Fruit fly (Drosophila melanogaster): ENCODE measurements around the gene PGRP-SB1.

DNA sequence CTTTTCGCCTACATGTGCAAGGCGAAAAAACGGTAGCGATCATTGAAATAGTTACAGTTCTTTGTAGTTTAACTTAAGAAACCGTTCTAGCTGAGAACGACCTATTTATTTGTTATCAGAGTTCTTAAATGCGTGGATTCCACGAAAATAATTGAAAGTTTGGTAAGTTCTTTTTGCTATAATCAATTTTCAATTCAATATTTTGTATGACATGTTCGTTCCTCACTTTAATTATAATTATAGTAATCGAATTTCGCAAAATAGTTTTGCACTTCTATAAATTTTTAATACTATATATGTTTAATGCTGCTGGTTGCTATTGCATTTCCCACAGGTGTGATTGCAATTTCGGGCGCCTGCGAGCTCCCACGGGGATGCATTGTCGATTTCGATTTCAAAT lies 20.6 kb upstream of the PGRP-SB1 start:
- no peak for TF ChIP-seq CG8478 (optimal IDR thresholded peaks at IDR 0.05)
- TF ChIP-seq CTCF (optimal IDR thresholded peaks at IDR 0.05): no peak
